Worm (Caenorhabditis elegans) whole organism, L1 larva: ENCODE results near the gene C54F6.5.

Experiments used
- C04F5.9 ChIP-seq: sonication (generic microtip); optimal IDR thresholded peaks from 2 replicates; lab custom pipeline; 2016; ENCODE audit warnings: missing genetic modification characterization, missing compliant biosample characterization
- alr-1 ChIP-seq: fragments of 200-800 bp; sonication (Bioruptor generic); optimal IDR thresholded peaks from 2 replicates; lab custom pipeline; 2018; ENCODE audit warnings: borderline replicate concordance, mild to moderate bottlenecking, missing genetic modification characterization, missing compliant biosample characterization
- ama-1 ChIP-seq: fragments of 150-350 bp; optimal IDR thresholded peaks from 2 replicates; lab custom pipeline; 2014
- ceh-88 ChIP-seq: fragments of 200-800 bp; sonication (Bioruptor generic); IDR thresholded peaks from 2 replicates; pipeline ENCODE4 v1.3.6; 2022; ENCODE audit warnings: missing genetic modification characterization, missing compliant biosample characterization
- ces-1 ChIP-seq: fragments of 150-350 bp; optimal IDR thresholded peaks from 2 replicates; lab custom pipeline; 2014; ENCODE audit warnings: missing biosample characterization, missing genetic modification reagents, missing genetic modification characterization
- dsc-1 ChIP-seq: sonication (generic microtip); optimal IDR thresholded peaks from 2 replicates; lab custom pipeline; 2016; ENCODE audit warnings: mild to moderate bottlenecking, missing genetic modification characterization, missing compliant biosample characterization
- efl-1 ChIP-seq, 4 experiments: fragments of 150-350 bp; optimal IDR thresholded peaks in 3 of 4; peaks in 1 of 4; 1 replicate in 1 of 4; 2 replicates in 3 of 4; lab custom pipeline; 2014; ENCODE audit warnings: missing biosample characterization in 2 of 4, missing genetic modification characterization in 2 of 4, missing genetic modification reagents in 2 of 4
- efl-3 ChIP-seq: fragments of 200-800 bp; sonication (Bioruptor generic); optimal IDR thresholded peaks from 2 replicates; lab custom pipeline; 2018; ENCODE audit warnings: mild to moderate bottlenecking, missing genetic modification characterization, missing compliant biosample characterization
- elt-2 ChIP-seq: sonication (generic microtip); optimal IDR thresholded peaks from 2 replicates; lab custom pipeline; 2016; ENCODE audit warnings: missing genetic modification characterization, mild to moderate bottlenecking, inconsistent platforms, missing compliant biosample characterization, missing genetic modification reagents
- ets-5 ChIP-seq: fragments of 200-800 bp; sonication (Bioruptor generic); IDR thresholded peaks from 2 replicates; pipeline ENCODE4 v1.3.6; 2022; ENCODE audit warnings: missing genetic modification characterization, missing compliant biosample characterization
- fkh-10 ChIP-seq: sonication (generic microtip); optimal IDR thresholded peaks from 2 replicates; lab custom pipeline; 2017; ENCODE audit warnings: missing biosample characterization, missing genetic modification reagents, missing genetic modification characterization
- fkh-4 ChIP-seq: sonication (generic microtip); optimal IDR thresholded peaks from 2 replicates; lab custom pipeline; 2016; ENCODE audit warnings: missing compliant biosample characterization, missing genetic modification characterization, borderline replicate concordance
- grh-1 ChIP-seq: fragments of 200-800 bp; sonication (Bioruptor generic); IDR thresholded peaks from 2 replicates; pipeline ENCODE4 v1.3.6; 2022; ENCODE audit warnings: missing genetic modification reagents, missing genetic modification characterization, missing compliant biosample characterization
- hlh-17 ChIP-seq: fragments of 200-800 bp; sonication (Bioruptor generic); optimal IDR thresholded peaks from 2 replicates; lab custom pipeline; 2018; ENCODE audit warnings: missing genetic modification characterization, mild to moderate bottlenecking, missing compliant biosample characterization, moderate library complexity, borderline replicate concordance
- hlh-4 ChIP-seq: sonication (generic microtip); optimal IDR thresholded peaks from 2 replicates; lab custom pipeline; 2016; ENCODE audit warnings: mild to moderate bottlenecking, missing genetic modification characterization, missing compliant biosample characterization
- irx-1 ChIP-seq: sonication (generic microtip); optimal IDR thresholded peaks from 2 replicates; lab custom pipeline; 2016; ENCODE audit warnings: missing genetic modification characterization, missing compliant biosample characterization
- lin-14 ChIP-seq: fragments of 200-800 bp; sonication (Bioruptor generic); optimal IDR thresholded peaks from 2 replicates; lab custom pipeline; 2018; ENCODE audit warnings: mild to moderate bottlenecking, missing genetic modification characterization, moderate library complexity, missing compliant biosample characterization
- lin-35 ChIP-seq, 2 experiments: fragments of 150-350 bp; optimal IDR thresholded peaks; 2 replicates each; lab custom pipeline; 2014; ENCODE audit warnings: missing biosample characterization in 2 of 2, missing genetic modification characterization in 2 of 2, missing genetic modification reagents in 2 of 2
- mdl-1 ChIP-seq, 2 experiments: fragments of 150-350 bp; optimal IDR thresholded peaks; 2 replicates each; lab custom pipeline; 2014 to 2017; ENCODE audit warnings: missing biosample characterization in 2 of 2, missing genetic modification characterization in 2 of 2, inconsistent platforms in 1 of 2
- nhr-19 ChIP-seq: fragments of 200-800 bp; sonication (Bioruptor generic); conservative IDR thresholded peaks from 2 replicates; pipeline ENCODE4 v1.3.6; 2022; ENCODE audit warnings: missing genetic modification characterization, missing compliant biosample characterization
- nhr-71 ChIP-seq: sonication (generic microtip); optimal IDR thresholded peaks from 2 replicates; lab custom pipeline; 2016; ENCODE audit warnings: mild to moderate bottlenecking, missing genetic modification characterization, moderate library complexity, missing compliant biosample characterization
- nhr-85 ChIP-seq: sonication (generic microtip); peaks from one replicate; lab custom pipeline; 2016; ENCODE audit warnings: missing genetic modification characterization, inconsistent platforms, missing compliant biosample characterization
- nhr-90 ChIP-seq: sonication (generic microtip); optimal IDR thresholded peaks from 2 replicates; lab custom pipeline; 2016; ENCODE audit warnings: mild to moderate bottlenecking, missing genetic modification characterization, missing compliant biosample characterization; ENCODE audit not compliant: poor library complexity
- pqm-1 ChIP-seq: sonication (generic microtip); optimal IDR thresholded peaks from 3 replicates; lab custom pipeline; 2017; ENCODE audit warnings: missing biosample characterization, missing genetic modification characterization
- skn-1 ChIP-seq: fragments of 150-350 bp; optimal IDR thresholded peaks from 2 replicates; lab custom pipeline; 2014; ENCODE audit warnings: missing biosample characterization, missing genetic modification characterization
- snu-23 ChIP-seq: sonication (generic microtip); optimal IDR thresholded peaks from 2 replicates; lab custom pipeline; 2016; ENCODE audit warnings: missing genetic modification characterization, missing compliant biosample characterization
- sox-4 ChIP-seq: sonication (generic microtip); optimal IDR thresholded peaks from 2 replicates; lab custom pipeline; 2016; ENCODE audit warnings: missing genetic modification characterization, missing compliant biosample characterization
- sup-37 ChIP-seq: fragments of 200-800 bp; sonication (Bioruptor generic); optimal IDR thresholded peaks from 2 replicates; lab custom pipeline; 2018; ENCODE audit warnings: mild to moderate bottlenecking, missing genetic modification characterization, missing compliant biosample characterization
- xbp-1 ChIP-seq: sonication (generic microtip); optimal IDR thresholded peaks from 2 replicates; lab custom pipeline; 2016; ENCODE audit warnings: missing genetic modification characterization, missing compliant biosample characterization
- zip-4 ChIP-seq: fragments of 200-800 bp; sonication (Bioruptor generic); optimal IDR thresholded peaks from 2 replicates; lab custom pipeline; 2018; ENCODE audit warnings: mild to moderate bottlenecking, missing genetic modification characterization, moderate library complexity, missing compliant biosample characterization

The C54F6.5 gene

ce11 chrV:7547479-7547878, 18.6 kb downstream of the C54F6.5 start, which contains the start of gene ftn-1:
ftn-1 (minus strand) TSS chrV:7547579.
- no peak for TF ChIP-seq nhr-71
- TF ChIP-seq ets-5: no peak
- no peak for TF ChIP-seq ceh-88 (GFP tag; lab: Robert Waterston, UW)
- TF ChIP-seq efl-3 (GFP tag; lab: Kevin White, UChicago): no peak
- TF ChIP-seq nhr-90 (tag; lab: Kevin White, UChicago): no peak
- TF ChIP-seq ama-1 (lab: Kevin White, UChicago): no peak
- no peak for TF ChIP-seq grh-1
- no peak for TF ChIP-seq pqm-1
- no peak for TF ChIP-seq fkh-10 (GFP tag; lab: Kevin White, UChicago)
- no peak for TF ChIP-seq sox-4 (tag; lab: Kevin White, UChicago)
- TF ChIP-seq lin-14 (GFP tag; lab: Kevin White, UChicago): no peak
- no peak for TF ChIP-seq sup-37 (GFP tag; lab: Kevin White, UChicago)
- TF ChIP-seq, all 84 proteins: peak for 0

ce11 chrV:7548017-7548416, 19.1 kb downstream of the C54F6.5 start:
- peak in 1 of 2 experiments; percentile 6 for TF ChIP-seq lin-35 (GFP tag; optimal IDR thresholded peaks at IDR 0.05; lab: Kevin White, UChicago)
- no peak for TF ChIP-seq irx-1
- peak; percentile 88 for TF ChIP-seq elt-2

ce11 chrV:7548499-7548898, 19.6 kb downstream of the C54F6.5 start:
- TF ChIP-seq grh-1: 0 out of 2 replicates have a peak, but pooled peaks have one; percentile 30
- TF ChIP-seq nhr-85: peak; percentile 52
- peak; percentile 36 for TF ChIP-seq nhr-19
- peak; percentile 10 for TF ChIP-seq nhr-90 (tag; lab: Kevin White, UChicago)

ce11 chrV:7551821-7552220, 22.9 kb downstream of the C54F6.5 start, which contains the start of gene F19F10.3:
F19F10.3 (plus strand) TSS chrV:7552121.
- TF ChIP-seq lin-35 (GFP tag; optimal IDR thresholded peaks at IDR 0.05; lab: Kevin White, UChicago): no peak
- peak; percentile 23 for TF ChIP-seq dsc-1 (tag; lab: Kevin White, UChicago)

- peak; percentile 84 for TF ChIP-seq fkh-4
- TF ChIP-seq dsc-1 (tag; lab: Kevin White, UChicago): peak; percentile 94
- peak; percentile 8 for TF ChIP-seq nhr-71
- TF ChIP-seq alr-1 (tag; lab: Kevin White, UChicago): no peak
- TF ChIP-seq hlh-4: peak; percentile 44
These were observed 25.0 kb downstream of the C54F6.5 start, which contains the start of gene ttr-10 for ce11 chrV:7553873-7554362. ttr-10 (minus strand) TSS chrV:7553923.

- no peak for TF ChIP-seq ces-1
- TF ChIP-seq xbp-1 (tag; lab: Kevin White, UChicago): no peak
- peak; percentile 55 for TF ChIP-seq fkh-4
- TF ChIP-seq mdl-1 (tag; optimal IDR thresholded peaks at IDR 0.05; lab: Kevin White, UChicago): no peak
- no peak for TF ChIP-seq C04F5.9 (tag; lab: Kevin White, UChicago)
- peak; percentile 78 for TF ChIP-seq dsc-1 (tag; lab: Kevin White, UChicago)
- no peak for TF ChIP-seq skn-1 (tag; lab: Kevin White, UChicago)
- TF ChIP-seq efl-1 (optimal IDR thresholded peaks at IDR 0.05; lab: Kevin White, UChicago): no peak
- TF ChIP-seq efl-1 (GFP tag; optimal IDR thresholded peaks at IDR 0.05 in 1 of 2; lab: Kevin White, UChicago): peak in 1 of 2 experiments; percentile 24
- TF ChIP-seq snu-23: no peak
- TF ChIP-seq ets-5: no peak
- no peak for TF ChIP-seq zip-4 (GFP tag; lab: Kevin White, UChicago)
These were observed 27.0 kb downstream of the C54F6.5 start for ce11 chrV:7555875-7556274.

ce11 chrV:7558693-7559092, 29.8 kb downstream of the C54F6.5 start, which contains the start of gene ets-7:
ets-7 (minus strand) TSS chrV:7558793.
- TF ChIP-seq hlh-17 (no peak), dsc-1 (tag; lab: Kevin White, UChicago) (no peak), efl-1 (optimal IDR thresholded peaks at IDR 0.05; lab: Kevin White, UChicago) (no peak), efl-1 (GFP tag; optimal IDR thresholded peaks at IDR 0.05 in 1 of 2; lab: Kevin White, UChicago) (peak in 1 of 2 experiments; percentile 33)
